Worm (Caenorhabditis elegans) whole organism, mixed stage, embryonic: ENCODE measurements around the gene mcm-5.

Source experiments
- lsy-2 ChIP-seq: fragments of 150-350 bp; optimal IDR thresholded peaks from 2 replicates; lab custom pipeline; 2014; ENCODE audit warnings: missing biosample characterization, missing genetic modification characterization
- snpc-4 ChIP-seq: fragments of 150-350 bp; optimal IDR thresholded peaks from 2 replicates; lab custom pipeline; 2014; ENCODE audit warnings: missing biosample characterization, missing genetic modification characterization

- TF ChIP-seq lsy-2 (tag; lab: Kevin White, UChicago) (no peak), snpc-4 (tag; lab: Kevin White, UChicago) (no peak)
Observed at ce11 chrIII:4320113-4320512, 29.0 kb upstream of the mcm-5 start, which contains the start of gene H38K22.6.
